Worm (Caenorhabditis elegans): Measurements from ENCODE around the gene F56B3.11.
A peak's percentile ranks its signal among the peaks of the same experiment; 100 is the strongest.

F56B3.11 gene

ce11 chrIV:794275-794674, 2.1 kb downstream of the F56B3.11 start, which contains the start of gene F56B3.4:
TSS of gene F56B3.4 (minus strand) at chrIV:794275.
- TF ChIP-seq F16B12.6 (tag; optimal IDR thresholded peaks at IDR 0.05) (peak; percentile 7), jun-1 (tag; optimal IDR thresholded peaks at IDR 0.05) (no peak), tbx-2 (tag; optimal IDR thresholded peaks at IDR 0.05) (no peak), efl-1 (optimal IDR thresholded peaks at IDR 0.05) (peak in 1 of 2 experiments; percentile 41), efl-1 (GFP tag; optimal IDR thresholded peaks at IDR 0.05 in 1 of 2) (no peak)

DNA sequence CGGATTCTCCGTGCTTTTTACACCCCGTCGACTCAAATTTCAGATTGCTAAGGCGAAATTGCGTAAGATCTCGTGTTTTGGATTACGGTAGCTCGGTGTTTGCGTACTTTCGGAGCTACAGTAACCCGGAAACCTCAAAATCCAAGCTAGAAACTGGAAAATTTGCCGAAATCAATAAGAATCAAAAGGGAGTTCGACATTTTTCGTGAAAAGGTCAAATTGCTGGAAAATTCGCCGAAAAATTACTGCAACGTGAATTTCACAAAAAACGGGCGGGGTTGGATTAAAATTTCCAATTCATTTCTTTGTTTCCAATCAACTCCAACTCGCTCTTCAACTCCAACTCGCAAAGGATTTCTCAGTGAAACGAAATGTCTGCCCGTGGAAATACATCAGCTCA, 8.6 kb downstream of the F56B3.11 start, which contains the start of gene F56B3.6:
Gene F56B3.6, plus strand, starts transcription at position 301 of the 400 bp plus-strand sequence.
- no peak for TF ChIP-seq nhr-237 (tag; optimal IDR thresholded peaks at IDR 0.05)
- no peak for TF ChIP-seq C34B4.2 (tag; optimal IDR thresholded peaks at IDR 0.05)

DNA sequence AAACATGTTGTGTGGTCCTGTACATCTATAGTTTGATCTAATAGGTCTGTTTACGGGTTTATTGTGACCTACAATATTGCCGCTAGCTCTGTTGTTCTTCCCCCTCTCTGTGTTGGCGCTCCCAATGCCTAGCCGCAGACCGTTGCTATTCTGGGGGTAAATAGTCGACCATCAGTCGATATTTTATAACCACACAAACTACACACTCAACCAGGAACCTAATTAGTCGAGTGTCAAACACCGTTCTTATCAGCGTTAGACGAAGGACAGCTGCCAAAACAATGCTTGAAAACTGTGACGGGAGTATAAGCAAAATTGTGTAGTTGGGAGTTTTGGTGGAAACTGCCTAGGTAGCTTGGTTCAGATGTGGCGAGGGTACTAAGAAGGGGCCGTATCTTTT, 14.0 kb downstream of the F56B3.11 start:
- TF ChIP-seq dsc-1 (tag; optimal IDR thresholded peaks at IDR 0.05) (no peak), mdl-1 (tag; optimal IDR thresholded peaks at IDR 0.05) (no peak), hlh-17 (GFP tag; optimal IDR thresholded peaks at IDR 0.05; ENCODE audit: borderline replicate concordance) (no peak), nhr-90 (tag; optimal IDR thresholded peaks at IDR 0.05; ENCODE audit: poor library complexity) (no peak), fos-1 (tag; optimal IDR thresholded peaks at IDR 0.05) (no peak)

- TF ChIP-seq dpl-1 (GFP tag; optimal IDR thresholded peaks at IDR 0.05) (no peak), unc-62 (GFP tag; optimal IDR thresholded peaks at IDR 0.05) (no peak), lin-35 (GFP tag; optimal IDR thresholded peaks at IDR 0.05) (no peak), ces-1 (GFP tag; optimal IDR thresholded peaks at IDR 0.05) (no peak), sup-37 (GFP tag; optimal IDR thresholded peaks at IDR 0.05) (no peak), mdl-1 (tag; optimal IDR thresholded peaks at IDR 0.05) (no peak), pqm-1 (tag; optimal IDR thresholded peaks at IDR 0.05) (no peak), elt-2 (tag; optimal IDR thresholded peaks at IDR 0.05) (peak; percentile 0), efl-1 (optimal IDR thresholded peaks at IDR 0.05) (no peak), efl-1 (GFP tag; optimal IDR thresholded peaks at IDR 0.05 in 1 of 2) (peak in 1 of 2 experiments; percentile 61), nhr-47 (tag; optimal IDR thresholded peaks at IDR 0.05) (no peak), fkh-8 (tag; optimal IDR thresholded peaks at IDR 0.05) (no peak)
Observed at ce11 chrIV:778484-778883, 17.9 kb downstream of the F56B3.11 start, which contains the start of gene ugt-52. TSS of gene ugt-52 (plus strand) at chrIV:778784.

- TF ChIP-seq zag-1 (tag; optimal IDR thresholded peaks at IDR 0.05) (no peak), snpc-4 (tag; optimal IDR thresholded peaks at IDR 0.05) (no peak), efl-1 (optimal IDR thresholded peaks at IDR 0.05) (no peak), efl-1 (GFP tag; optimal IDR thresholded peaks at IDR 0.05 in 1 of 2) (peak in 1 of 2 experiments; percentile 90), egl-13 (tag; optimal IDR thresholded peaks at IDR 0.05) (no peak)
Observed at ce11 chrIV:773580-773979, 22.8 kb downstream of the F56B3.11 start.

ce11 chrIV:772931-773330, 23.4 kb downstream of the F56B3.11 start, which contains the start of gene mrpl-2:
TSS of gene mrpl-2 (plus strand) at chrIV:773237.
- TF ChIP-seq ceh-8 (GFP tag; optimal IDR thresholded peaks at IDR 0.05): no peak
- TF ChIP-seq vab-15 (tag; optimal IDR thresholded peaks at IDR 0.05): no peak
- no peak for TF ChIP-seq alr-1 (tag; optimal IDR thresholded peaks at IDR 0.05; ENCODE audit: borderline replicate concordance)
- peak; percentile 57 to 87 for TF ChIP-seq efl-1 (optimal IDR thresholded peaks at IDR 0.05)
- peak; percentile 91 to 99 for TF ChIP-seq efl-1 (GFP tag; optimal IDR thresholded peaks at IDR 0.05 in 1 of 2)
- peak in 1 of 2 experiments; percentile 60 for TF ChIP-seq lsy-2 (tag; optimal IDR thresholded peaks at IDR 0.05)
- no peak for TF ChIP-seq aly-2 (tag; optimal IDR thresholded peaks at IDR 0.05)
- TF ChIP-seq nhr-90 (tag; optimal IDR thresholded peaks at IDR 0.05; ENCODE audit: poor library complexity): no peak
- TF ChIP-seq skn-1 (tag; optimal IDR thresholded peaks at IDR 0.05): peak; percentile 40
- TF ChIP-seq ztf-4 (tag; optimal IDR thresholded peaks at IDR 0.05): no peak
- no peak for TF ChIP-seq elt-2 (tag; optimal IDR thresholded peaks at IDR 0.05)
- no peak for TF ChIP-seq nhr-84 (tag; optimal IDR thresholded peaks at IDR 0.05)
- TF ChIP-seq mdl-1 (tag; optimal IDR thresholded peaks at IDR 0.05): no peak
- peak; percentile 4 for TF ChIP-seq dsc-1 (tag; optimal IDR thresholded peaks at IDR 0.05)
- peak; percentile 82 to 90 (median 86) for TF ChIP-seq dpl-1 (GFP tag; optimal IDR thresholded peaks at IDR 0.05)
- TF ChIP-seq xbp-1 (tag; optimal IDR thresholded peaks at IDR 0.05): no peak
- no peak for TF ChIP-seq nhr-20 (tag; optimal IDR thresholded peaks at IDR 0.05)
- peak; percentile 80 to 92 for TF ChIP-seq lin-35 (GFP tag; optimal IDR thresholded peaks at IDR 0.05)
- peak in 1 of 3 experiments; percentile 15 for TF ChIP-seq ceh-82 (tag; optimal IDR thresholded peaks at IDR 0.05)
